Worm (Caenorhabditis elegans) whole organism, young adult: Measurements from ENCODE around the gene F53F4.12.

ENCODE experiments used
- B0035.1 ChIP-seq: sonication (generic microtip); optimal IDR thresholded peaks from 2 replicates; lab custom pipeline; 2016; ENCODE audit warnings: missing genetic modification characterization, mild to moderate bottlenecking, missing compliant biosample characterization, missing genotype, missing genetic modification reagents
- B0336.3 ChIP-seq: fragments of 200-800 bp; sonication (Bioruptor generic); IDR thresholded peaks from 2 replicates; pipeline ENCODE4 v1.3.6; 2022; ENCODE audit warnings: missing genetic modification characterization, missing compliant biosample characterization
- C17E4.6 ChIP-seq: fragments of 200-800 bp; sonication (Bioruptor generic); IDR thresholded peaks from 2 replicates; pipeline ENCODE4 v1.3.6; 2022; ENCODE audit warnings: missing genetic modification reagents, missing genetic modification characterization, missing compliant biosample characterization
- D2030.7 ChIP-seq: fragments of 200-800 bp; sonication (Bioruptor generic); IDR thresholded peaks from 2 replicates; pipeline ENCODE4 v1.3.6; 2022; ENCODE audit warnings: missing genetic modification reagents, missing genetic modification characterization, missing compliant biosample characterization
- F10E7.11 ChIP-seq: sonication (generic microtip); optimal IDR thresholded peaks from 2 replicates; lab custom pipeline; 2017; ENCODE audit warnings: mild to moderate bottlenecking, missing genetic modification characterization, moderate library complexity, missing compliant biosample characterization
- F37B4.10 ChIP-seq: fragments of 200-800 bp; sonication (Bioruptor generic); IDR thresholded peaks from 2 replicates; pipeline ENCODE4 v1.3.6; 2022; ENCODE audit warnings: missing genetic modification characterization, missing compliant biosample characterization
- F49E8.2 ChIP-seq: sonication (generic microtip); optimal IDR thresholded peaks from 3 replicates; lab custom pipeline; 2017; ENCODE audit warnings: missing genetic modification characterization, mild to moderate bottlenecking, missing compliant biosample characterization, antibody characterized with exemption, moderate library complexity; ENCODE audit not compliant: insufficient read depth
- F55B11.4 ChIP-seq: sonication (generic microtip); optimal IDR thresholded peaks from 2 replicates; lab custom pipeline; 2016; ENCODE audit warnings: missing compliant biosample characterization, missing genetic modification characterization, borderline replicate concordance; ENCODE audit not compliant: insufficient read depth
- K11D2.4 ChIP-seq: fragments of 200-800 bp; sonication (Bioruptor generic); IDR thresholded peaks from 2 replicates; pipeline ENCODE4 v1.3.6; 2022; ENCODE audit warnings: missing genetic modification reagents, missing genetic modification characterization, missing compliant biosample characterization
- Y56A3A.18 ChIP-seq: fragments of 200-800 bp; sonication (Bioruptor generic); IDR thresholded peaks from 2 replicates; pipeline ENCODE4 v1.3.6; 2022; ENCODE audit warnings: missing genetic modification reagents, missing genetic modification characterization, missing compliant biosample characterization
- Y67H2A.10 ChIP-seq: fragments of 200-800 bp; sonication (Bioruptor generic); conservative IDR thresholded peaks from 2 replicates; pipeline ENCODE4 v1.3.6; 2022; ENCODE audit warnings: missing genetic modification reagents, missing genetic modification characterization, missing compliant biosample characterization
- ZK185.1 ChIP-seq: sonication (generic microtip); optimal IDR thresholded peaks from 2 replicates; lab custom pipeline; 2016; ENCODE audit warnings: mild to moderate bottlenecking, missing genetic modification characterization, missing compliant biosample characterization; ENCODE audit not compliant: poor library complexity, severe bottlenecking
- atf-7 ChIP-seq: sonication (generic microtip); optimal IDR thresholded peaks from 2 replicates; lab custom pipeline; 2017; ENCODE audit warnings: mild to moderate bottlenecking, missing genetic modification characterization, missing compliant biosample characterization
- attf-3 ChIP-seq: fragments of 200-800 bp; sonication (Bioruptor generic); conservative IDR thresholded peaks from 2 replicates; pipeline ENCODE4 v1.3.6; 2022; ENCODE audit warnings: missing genetic modification reagents, missing genetic modification characterization, missing compliant biosample characterization
- attf-5 ChIP-seq: fragments of 200-800 bp; sonication (Bioruptor generic); optimal IDR thresholded peaks from 2 replicates; lab custom pipeline; 2018; ENCODE audit warnings: mild to moderate bottlenecking, missing genetic modification characterization, missing compliant biosample characterization
- bed-2 ChIP-seq: fragments of 200-800 bp; sonication (Bioruptor generic); IDR thresholded peaks from 2 replicates; pipeline ENCODE4 v1.3.6; 2022; ENCODE audit warnings: missing genetic modification reagents, missing genetic modification characterization, missing compliant biosample characterization
- ccch-3 ChIP-seq: fragments of 200-800 bp; sonication (Bioruptor generic); optimal IDR thresholded peaks from 2 replicates; lab custom pipeline; 2018; ENCODE audit warnings: mild to moderate bottlenecking, missing genetic modification characterization, missing compliant biosample characterization
- ceh-27 ChIP-seq: fragments of 200-800 bp; sonication (Bioruptor generic); optimal IDR thresholded peaks from 2 replicates; lab custom pipeline; 2018; ENCODE audit warnings: mild to moderate bottlenecking, missing genetic modification characterization, moderate library complexity, missing compliant biosample characterization
- ceh-79 ChIP-seq: sonication (generic microtip); optimal IDR thresholded peaks from 2 replicates; lab custom pipeline; 2017; ENCODE audit warnings: mild to moderate bottlenecking, missing genetic modification characterization, missing compliant biosample characterization
- ceh-91 ChIP-seq: fragments of 200-800 bp; sonication (Bioruptor generic); IDR thresholded peaks from 2 replicates; pipeline ENCODE4 v1.3.6; 2022; ENCODE audit warnings: missing genetic modification reagents, missing genetic modification characterization, missing compliant biosample characterization
- chd-7 ChIP-seq: sonication (generic microtip); optimal IDR thresholded peaks from 2 replicates; lab custom pipeline; 2016; ENCODE audit warnings: mild to moderate bottlenecking, missing genetic modification characterization, moderate library complexity, missing compliant biosample characterization
- dox-1 ChIP-seq: fragments of 200-800 bp; sonication (Bioruptor generic); IDR thresholded peaks from 2 replicates; pipeline ENCODE4 v1.3.6; 2022; ENCODE audit warnings: missing genetic modification reagents, missing genetic modification characterization, missing compliant biosample characterization
- efl-1 ChIP-seq: fragments of 150-350 bp; optimal IDR thresholded peaks from 2 replicates; lab custom pipeline; 2014; ENCODE audit warnings: missing biosample characterization, missing genetic modification reagents, missing genetic modification characterization
- egl-18 ChIP-seq: fragments of 200-800 bp; sonication (Bioruptor generic); IDR thresholded peaks from 2 replicates; pipeline ENCODE4 v1.3.6; 2022; ENCODE audit warnings: missing genetic modification reagents, missing genetic modification characterization, missing compliant biosample characterization
- egrh-3 ChIP-seq: fragments of 200-800 bp; sonication (Bioruptor generic); IDR thresholded peaks from 2 replicates; pipeline ENCODE4 v1.3.6; 2022; ENCODE audit warnings: missing genetic modification reagents, missing genetic modification characterization, missing compliant biosample characterization
- ekl-4 ChIP-seq: fragments of 200-800 bp; sonication (Bioruptor generic); IDR thresholded peaks from 2 replicates; pipeline ENCODE4 v1.3.6; 2022; ENCODE audit warnings: missing genetic modification reagents, missing genetic modification characterization, missing compliant biosample characterization
- gei-17 ChIP-seq: fragments of 200-800 bp; sonication (Bioruptor generic); optimal IDR thresholded peaks from 2 replicates; lab custom pipeline; 2018; ENCODE audit warnings: mild to moderate bottlenecking, missing genetic modification characterization, missing compliant biosample characterization
- hmg-20 ChIP-seq: fragments of 200-800 bp; sonication (Bioruptor generic); IDR thresholded peaks from 2 replicates; pipeline ENCODE4 v1.3.6; 2022; ENCODE audit warnings: missing genetic modification reagents, missing genetic modification characterization, missing compliant biosample characterization
- let-526 ChIP-seq: fragments of 200-800 bp; sonication (Bioruptor generic); IDR thresholded peaks from 2 replicates; pipeline ENCODE4 v1.3.6; 2022; ENCODE audit warnings: missing genetic modification reagents, missing genetic modification characterization, missing compliant biosample characterization
- let-607 ChIP-seq, 2 experiments: fragments of 200-800 bp in 1 of 2; sonication (Bioruptor generic) in 1 of 2; sonication (generic microtip) in 1 of 2; optimal IDR thresholded peaks; 2 replicates each; lab custom pipeline; 2016 to 2018; ENCODE audit warnings: mild to moderate bottlenecking in 2 of 2, missing compliant biosample characterization in 2 of 2, missing genetic modification characterization in 2 of 2, moderate library complexity in 2 of 2, missing genotype in 1 of 2
- lin-26 ChIP-seq: fragments of 200-800 bp; sonication (Bioruptor generic); IDR thresholded peaks from 2 replicates; pipeline ENCODE4 v1.3.6; 2022; ENCODE audit warnings: missing genetic modification reagents, missing genetic modification characterization, missing compliant biosample characterization
- lin-40 ChIP-seq: sonication (generic microtip); optimal IDR thresholded peaks from 2 replicates; lab custom pipeline; 2016; ENCODE audit warnings: missing genetic modification characterization, mild to moderate bottlenecking, missing compliant biosample characterization, missing genotype, missing genetic modification reagents
- madf-3 ChIP-seq: fragments of 200-800 bp; sonication (Bioruptor generic); IDR thresholded peaks from 2 replicates; pipeline ENCODE4 v1.3.6; 2022; ENCODE audit warnings: missing genetic modification reagents, missing genetic modification characterization, missing compliant biosample characterization
- mxl-1 ChIP-seq: sonication (generic microtip); optimal IDR thresholded peaks from 2 replicates; lab custom pipeline; 2016; ENCODE audit warnings: missing genetic modification characterization, missing compliant biosample characterization
- nfya-1 ChIP-seq: sonication (generic microtip); optimal IDR thresholded peaks from 2 replicates; lab custom pipeline; 2017; ENCODE audit warnings: antibody characterized with exemption, missing compliant biosample characterization, missing genetic modification characterization, borderline replicate concordance; ENCODE audit not compliant: insufficient read depth
- nfyb-1 ChIP-seq: fragments of 200-800 bp; sonication (Bioruptor generic); IDR thresholded peaks from 2 replicates; pipeline ENCODE4 v1.3.6; 2022; ENCODE audit warnings: missing genetic modification reagents, missing genetic modification characterization, missing compliant biosample characterization
- nhr-27 ChIP-seq: fragments of 200-800 bp; sonication (Bioruptor generic); optimal IDR thresholded peaks from 2 replicates; lab custom pipeline; 2018; ENCODE audit warnings: mild to moderate bottlenecking, missing genetic modification characterization, moderate library complexity, missing compliant biosample characterization
- rcor-1 ChIP-seq: fragments of 200-800 bp; sonication (Bioruptor generic); IDR thresholded peaks from 2 replicates; pipeline ENCODE4 v1.3.6; 2022; ENCODE audit warnings: missing genetic modification reagents, missing genetic modification characterization, missing compliant biosample characterization
- repo-1 ChIP-seq: sonication (generic microtip); optimal IDR thresholded peaks from 2 replicates; lab custom pipeline; 2017; ENCODE audit warnings: mild to moderate bottlenecking, missing genetic modification characterization, missing compliant biosample characterization
- sdz-38 ChIP-seq: sonication (generic microtip); optimal IDR thresholded peaks from 2 replicates; lab custom pipeline; 2016; ENCODE audit warnings: missing genotype, missing genetic modification characterization, missing compliant biosample characterization
- sea-2 ChIP-seq: fragments of 200-800 bp; sonication (Bioruptor generic); IDR thresholded peaks from 2 replicates; pipeline ENCODE4 v1.3.6; 2022; ENCODE audit warnings: missing genetic modification characterization, missing compliant biosample characterization
- snpc-4 ChIP-seq, 5 experiments: fragments of 150-350 bp in 1 of 5; sonication (generic microtip) in 4 of 5; optimal IDR thresholded peaks; 2 replicates each; lab custom pipeline; 2014 to 2018; ENCODE audit warnings: missing genetic modification characterization in 5 of 5, missing biosample characterization in 3 of 5, antibody characterized with exemption in 2 of 5, mild to moderate bottlenecking in 2 of 5, missing compliant biosample characterization in 2 of 5, missing genotype in 2 of 5, moderate library complexity in 2 of 5, missing genetic modification reagents in 1 of 5
- sptf-2 ChIP-seq: fragments of 200-800 bp; sonication (Bioruptor generic); optimal IDR thresholded peaks from 2 replicates; lab custom pipeline; 2018; ENCODE audit warnings: mild to moderate bottlenecking, missing genetic modification characterization, missing compliant biosample characterization
- tbx-9 ChIP-seq: sonication (generic microtip); optimal IDR thresholded peaks from 2 replicates; lab custom pipeline; 2016; ENCODE audit warnings: borderline replicate concordance, missing genetic modification characterization, inconsistent platforms, missing compliant biosample characterization
- tlf-1 ChIP-seq: fragments of 200-800 bp; sonication (Bioruptor generic); optimal IDR thresholded peaks from 2 replicates; lab custom pipeline; 2018; ENCODE audit warnings: mild to moderate bottlenecking, missing genetic modification characterization, missing compliant biosample characterization
- unc-130 ChIP-seq: sonication (generic microtip); optimal IDR thresholded peaks from 2 replicates; lab custom pipeline; 2016; ENCODE audit warnings: missing genetic modification reagents, missing genetic modification characterization, missing compliant biosample characterization
- zfh-2 ChIP-seq: fragments of 200-800 bp; sonication (Bioruptor generic); conservative IDR thresholded peaks from 2 replicates; pipeline ENCODE4 v1.3.6; 2022; ENCODE audit warnings: missing genetic modification reagents, missing genetic modification characterization, missing compliant biosample characterization
- ztf-28 ChIP-seq: fragments of 200-800 bp; sonication (Bioruptor generic); IDR thresholded peaks from 2 replicates; pipeline ENCODE4 v1.3.6; 2022; ENCODE audit warnings: missing genetic modification reagents, missing genetic modification characterization, missing compliant biosample characterization

The F53F4.12 gene

ce11 chrV:13669170-13669569 is 43.3 kb downstream of the F53F4.12 start (continued):
- TF ChIP-seq ekl-4 (GFP tag; lab: Robert Waterston, UW) (peak; percentile 77), atf-7 (tag; lab: Kevin White, UChicago) (no peak), efl-1 (GFP tag; lab: Kevin White, UChicago) (no peak), egl-18 (GFP tag; lab: Robert Waterston, UW) (no peak), let-526 (no peak), nfyb-1 (0 out of 2 replicates have a peak, but pooled peaks have one; percentile 22), nhr-27 (tag; lab: Kevin White, UChicago) (no peak), chd-7 (tag; lab: Kevin White, UChicago) (peak; percentile 28), C17E4.6 (no peak), ceh-79 (tag; lab: Kevin White, UChicago) (no peak), let-607 (tag; optimal IDR thresholded peaks at IDR 0.05; lab: Kevin White, UChicago) (no peak), ZK185.1 (tag; lab: Kevin White, UChicago) (no peak), sea-2 (GFP tag; lab: Robert Waterston, UW) (no peak), nfya-1 (no peak), ztf-28 (no peak), rcor-1 (GFP tag; lab: Robert Waterston, UW) (peak; percentile 59), dox-1 (GFP tag; lab: Robert Waterston, UW) (no peak), B0336.3 (GFP tag; lab: Robert Waterston, UW) (peak; percentile 12; the same call in 1 of the 2 replicates), repo-1 (tag; lab: Kevin White, UChicago) (no peak), K11D2.4 (no peak), lin-40 (no peak), unc-130 (GFP tag; lab: Kevin White, UChicago) (peak; percentile 7), egrh-3 (GFP tag; lab: Robert Waterston, UW) (no peak), attf-3 (GFP tag; lab: Robert Waterston, UW) (no peak), B0035.1 (tag; lab: Kevin White, UChicago) (no peak), snpc-4 (GFP tag; optimal IDR thresholded peaks at IDR 0.05; lab: Kevin White, UChicago) (no peak), snpc-4 (tag; optimal IDR thresholded peaks at IDR 0.05; lab: Kevin White, UChicago) (peak in 1 of 4 experiments; percentile 34), ceh-91 (no peak), sptf-2 (GFP tag; lab: Kevin White, UChicago) (no peak), bed-2 (GFP tag; lab: Robert Waterston, UW) (no peak), F49E8.2 (tag; lab: Kevin White, UChicago) (peak; percentile 95), Y67H2A.10 (GFP tag; lab: Robert Waterston, UW) (no peak), F10E7.11 (tag; lab: Kevin White, UChicago) (peak; percentile 68), gei-17 (GFP tag; lab: Kevin White, UChicago) (no peak), F55B11.4 (no peak), tlf-1 (GFP tag; lab: Kevin White, UChicago) (peak; percentile 15), Y56A3A.18 (peak; percentile 77), F37B4.10 (GFP tag; lab: Robert Waterston, UW) (no peak), mxl-1 (tag; lab: Kevin White, UChicago) (no peak), hmg-20 (GFP tag; lab: Robert Waterston, UW) (no peak), D2030.7 (GFP tag; lab: Robert Waterston, UW) (no peak), ccch-3 (GFP tag; lab: Kevin White, UChicago) (no peak), attf-5 (GFP tag; lab: Kevin White, UChicago) (no peak), tbx-9 (tag; lab: Kevin White, UChicago) (no peak), sdz-38 (tag; lab: Kevin White, UChicago) (no peak), lin-26 (GFP tag; lab: Robert Waterston, UW) (peak; percentile 76), ceh-27 (GFP tag; lab: Kevin White, UChicago) (no peak), madf-3 (GFP tag; lab: Robert Waterston, UW) (0 out of 2 replicates have a peak, but pooled peaks have one; percentile 72), zfh-2 (GFP tag; lab: Robert Waterston, UW) (no peak)
